Worm (Caenorhabditis elegans) whole organism, early embryonic: ENCODE data around the gene trx-5.

Source experiments
- B0310.2 ChIP-seq: sonication (generic microtip); optimal IDR thresholded peaks from 2 replicates; lab custom pipeline; 2016; ENCODE audit warnings: mild to moderate bottlenecking, missing genetic modification characterization, missing compliant biosample characterization
- F13C5.2 ChIP-seq: sonication (generic microtip); optimal IDR thresholded peaks from 2 replicates; lab custom pipeline; 2017; ENCODE audit warnings: mild to moderate bottlenecking, missing genetic modification characterization, inconsistent platforms, missing compliant biosample characterization
- aly-1 ChIP-seq: sonication (generic microtip); optimal IDR thresholded peaks from 2 replicates; lab custom pipeline; 2016; ENCODE audit warnings: missing genetic modification characterization, missing compliant biosample characterization
- ama-1 ChIP-seq: fragments of 150-350 bp; optimal IDR thresholded peaks from 2 replicates; lab custom pipeline; 2014
- ceh-13 ChIP-seq: fragments of 200-800 bp; sonication (Bioruptor generic); optimal IDR thresholded peaks from 2 replicates; lab custom pipeline; 2018; ENCODE audit warnings: mild to moderate bottlenecking, missing genetic modification characterization, missing compliant biosample characterization
- ceh-36 ChIP-seq: sonication (generic microtip); optimal IDR thresholded peaks from 2 replicates; lab custom pipeline; 2016; ENCODE audit warnings: missing genetic modification characterization, inconsistent platforms, missing compliant biosample characterization
- ets-7 ChIP-seq: sonication (generic microtip); optimal IDR thresholded peaks from 2 replicates; lab custom pipeline; 2016; ENCODE audit warnings: missing genotype, missing genetic modification characterization, missing compliant biosample characterization
- flt-1 ChIP-seq: fragments of 200-800 bp; sonication (Bioruptor generic); IDR thresholded peaks from 2 replicates; pipeline ENCODE4 v1.3.6; 2022; ENCODE audit warnings: missing genetic modification characterization, missing compliant biosample characterization
- hmbx-1 ChIP-seq: sonication (generic microtip); optimal IDR thresholded peaks from 2 replicates; lab custom pipeline; 2016; ENCODE audit warnings: mild to moderate bottlenecking, missing genetic modification characterization, missing compliant biosample characterization
- hmg-4 ChIP-seq: fragments of 200-800 bp; sonication (Bioruptor generic); optimal IDR thresholded peaks from 2 replicates; lab custom pipeline; 2018; ENCODE audit warnings: mild to moderate bottlenecking, missing genetic modification characterization, missing compliant biosample characterization
- hnd-1 ChIP-seq: sonication (generic microtip); optimal IDR thresholded peaks from 2 replicates; lab custom pipeline; 2016; ENCODE audit warnings: missing genetic modification characterization, missing compliant biosample characterization
- pes-1 ChIP-seq: fragments of 200-800 bp; sonication (Bioruptor generic); IDR thresholded peaks from 2 replicates; pipeline ENCODE4 v1.3.6; 2022; ENCODE audit warnings: missing genetic modification reagents, missing genetic modification characterization, missing compliant biosample characterization
- scrt-1 ChIP-seq: fragments of 200-800 bp; sonication (Bioruptor generic); IDR thresholded peaks from 2 replicates; pipeline ENCODE4 v1.3.6; 2022; ENCODE audit warnings: missing genetic modification characterization, missing compliant biosample characterization
- sea-1 ChIP-seq: fragments of 200-800 bp; sonication (Bioruptor generic); conservative IDR thresholded peaks from 2 replicates; pipeline ENCODE4 v1.3.6; 2022; ENCODE audit warnings: missing genetic modification characterization, missing compliant biosample characterization
- tbx-11 ChIP-seq: fragments of 200-800 bp; sonication (Bioruptor generic); IDR thresholded peaks from 2 replicates; pipeline ENCODE4 v1.3.6; 2022; ENCODE audit warnings: missing genetic modification characterization, missing compliant biosample characterization
- tbx-37 ChIP-seq: fragments of 200-800 bp; sonication (Bioruptor generic); conservative IDR thresholded peaks from 2 replicates; pipeline ENCODE4 v1.3.6; 2022; ENCODE audit warnings: missing genetic modification reagents, missing genetic modification characterization, missing compliant biosample characterization
- tra-4 ChIP-seq: sonication (generic microtip); optimal IDR thresholded peaks from 2 replicates; lab custom pipeline; 2017; ENCODE audit warnings: missing genetic modification characterization, missing compliant biosample characterization

The trx-5 gene

ce11 chrV:1505995-1506394 lies 28.2 kb downstream of the trx-5 start, which contains the start of gene sru-28:
Gene sru-28, plus strand, starts transcription at chrV:1506295.
- TF ChIP-seq ceh-36 (tag; lab: Kevin White, UChicago) (no peak), F13C5.2 (tag; lab: Kevin White, UChicago) (no peak), tbx-11 (GFP tag; lab: Robert Waterston, UW) (no peak), tbx-37 (no peak), scrt-1 (GFP tag; lab: Robert Waterston, UW) (no peak), ets-7 (tag; lab: Kevin White, UChicago) (no peak), hmg-4 (GFP tag; lab: Kevin White, UChicago) (no peak), aly-1 (tag; lab: Kevin White, UChicago) (no peak), pes-1 (GFP tag; lab: Robert Waterston, UW) (no peak), hmbx-1 (tag; lab: Kevin White, UChicago) (no peak), B0310.2 (tag; lab: Kevin White, UChicago) (no peak), ama-1 (lab: Kevin White, UChicago) (no peak), ceh-13 (GFP tag; lab: Kevin White, UChicago) (no peak), tra-4 (tag; lab: Kevin White, UChicago) (no peak), hnd-1 (tag; lab: Kevin White, UChicago) (no peak)

- TF ChIP-seq tbx-11 (GFP tag; lab: Robert Waterston, UW) (no peak), aly-1 (tag; lab: Kevin White, UChicago) (no peak), flt-1 (GFP tag; lab: Robert Waterston, UW) (no peak), ets-7 (tag; lab: Kevin White, UChicago) (no peak), hmg-4 (GFP tag; lab: Kevin White, UChicago) (no peak), hnd-1 (tag; lab: Kevin White, UChicago) (no peak), pes-1 (GFP tag; lab: Robert Waterston, UW) (no peak), B0310.2 (tag; lab: Kevin White, UChicago) (no peak)
These were observed 35.1 kb downstream of the trx-5 start, which contains the start of gene sru-27 for ce11 chrV:1499140-1499539. Gene sru-27, plus strand, starts transcription at chrV:1499440.

ce11 chrV:1495752-1496151 lies 38.5 kb downstream of the trx-5 start:
- TF ChIP-seq scrt-1 (GFP tag; lab: Robert Waterston, UW) (no peak), F13C5.2 (tag; lab: Kevin White, UChicago) (no peak), hnd-1 (tag; lab: Kevin White, UChicago) (no peak), hmbx-1 (tag; lab: Kevin White, UChicago) (no peak), aly-1 (tag; lab: Kevin White, UChicago) (no peak), pes-1 (GFP tag; lab: Robert Waterston, UW) (no peak), hmg-4 (GFP tag; lab: Kevin White, UChicago) (no peak), flt-1 (GFP tag; lab: Robert Waterston, UW) (no peak), ceh-13 (GFP tag; lab: Kevin White, UChicago) (no peak), B0310.2 (tag; lab: Kevin White, UChicago) (no peak), tbx-11 (GFP tag; lab: Robert Waterston, UW) (no peak), ama-1 (lab: Kevin White, UChicago) (no peak), ets-7 (tag; lab: Kevin White, UChicago) (no peak), tra-4 (tag; lab: Kevin White, UChicago) (no peak), tbx-37 (no peak), sea-1 (GFP tag; lab: Robert Waterston, UW) (no peak)

- TF ChIP-seq tbx-37 (no peak), aly-1 (tag; lab: Kevin White, UChicago) (no peak), pes-1 (GFP tag; lab: Robert Waterston, UW) (no peak), flt-1 (GFP tag; lab: Robert Waterston, UW) (no peak)
These were observed 38.9 kb downstream of the trx-5 start, which contains the start of gene C38C3.3 for ce11 chrV:1495334-1495733. Gene C38C3.3, plus strand, starts transcription at chrV:1495634.

ce11 chrV:1494469-1494868 lies 39.7 kb downstream of the trx-5 start, which contains the start of gene spig-7:
Gene spig-7, plus strand, starts transcription at chrV:1494769.
- no peak for TF ChIP-seq tbx-37
- no peak for TF ChIP-seq hmg-4 (GFP tag; lab: Kevin White, UChicago)
- TF ChIP-seq hmbx-1 (tag; lab: Kevin White, UChicago), result no peak
- TF ChIP-seq F13C5.2 (tag; lab: Kevin White, UChicago), result no peak
- TF ChIP-seq ceh-36 (tag; lab: Kevin White, UChicago), result no peak
- no peak for TF ChIP-seq B0310.2 (tag; lab: Kevin White, UChicago)
- TF ChIP-seq aly-1 (tag; lab: Kevin White, UChicago), result no peak
- no peak for TF ChIP-seq hnd-1 (tag; lab: Kevin White, UChicago)
- no peak for TF ChIP-seq scrt-1 (GFP tag; lab: Robert Waterston, UW)
- TF ChIP-seq ets-7 (tag; lab: Kevin White, UChicago), result no peak
- no peak for TF ChIP-seq pes-1 (GFP tag; lab: Robert Waterston, UW)

ce11 chrV:1491510-1491909 lies 42.7 kb downstream of the trx-5 start, which contains the start of gene C38C3.6:
Gene C38C3.6, minus strand, starts transcription at chrV:1491610.
- no peak for TF ChIP-seq ceh-13 (GFP tag; lab: Kevin White, UChicago)
- TF ChIP-seq tbx-11 (GFP tag; lab: Robert Waterston, UW), result no peak
- TF ChIP-seq F13C5.2 (tag; lab: Kevin White, UChicago), result no peak
- TF ChIP-seq aly-1 (tag; lab: Kevin White, UChicago), result no peak
- TF ChIP-seq tbx-37, result no peak
- no peak for TF ChIP-seq ets-7 (tag; lab: Kevin White, UChicago)
- no peak for TF ChIP-seq scrt-1 (GFP tag; lab: Robert Waterston, UW)
- no peak for TF ChIP-seq pes-1 (GFP tag; lab: Robert Waterston, UW)
- TF ChIP-seq tra-4 (tag; lab: Kevin White, UChicago), result no peak
- no peak for TF ChIP-seq hmbx-1 (tag; lab: Kevin White, UChicago)
- no peak for TF ChIP-seq ama-1 (lab: Kevin White, UChicago)
- no peak for TF ChIP-seq flt-1 (GFP tag; lab: Robert Waterston, UW)
- no peak for TF ChIP-seq hmg-4 (GFP tag; lab: Kevin White, UChicago)
- TF ChIP-seq hnd-1 (tag; lab: Kevin White, UChicago), result no peak
- TF ChIP-seq ceh-36 (tag; lab: Kevin White, UChicago), result no peak
- TF ChIP-seq B0310.2 (tag; lab: Kevin White, UChicago), result no peak
- TF ChIP-seq sea-1 (GFP tag; lab: Robert Waterston, UW), result no peak
